Worm (Caenorhabditis elegans) whole organism, young adult: ENCODE data around the gene nlp-20.

Experiments used
- B0019.2 ChIP-seq: fragments of 200-800 bp; sonication (Bioruptor generic); conservative IDR thresholded peaks from 2 replicates; pipeline ENCODE4 v1.3.6; 2022; ENCODE audit warnings: missing genetic modification reagents, missing genetic modification characterization, missing compliant biosample characterization
- B0261.1 ChIP-seq: sonication (generic microtip); optimal IDR thresholded peaks from 2 replicates; lab custom pipeline; 2016; ENCODE audit warnings: mild to moderate bottlenecking, missing genetic modification characterization, moderate library complexity, missing compliant biosample characterization
- B0336.3 ChIP-seq: fragments of 200-800 bp; sonication (Bioruptor generic); IDR thresholded peaks from 2 replicates; pipeline ENCODE4 v1.3.6; 2022; ENCODE audit warnings: missing genetic modification characterization, missing compliant biosample characterization
- F10E7.11 ChIP-seq: sonication (generic microtip); optimal IDR thresholded peaks from 2 replicates; lab custom pipeline; 2017; ENCODE audit warnings: mild to moderate bottlenecking, missing genetic modification characterization, moderate library complexity, missing compliant biosample characterization
- F23B12.7 ChIP-seq: sonication (generic microtip); optimal IDR thresholded peaks from 2 replicates; lab custom pipeline; 2017; ENCODE audit warnings: missing genetic modification characterization, mild to moderate bottlenecking, missing compliant biosample characterization, antibody characterized with exemption, moderate library complexity; ENCODE audit not compliant: insufficient read depth
- F37B4.10 ChIP-seq: fragments of 200-800 bp; sonication (Bioruptor generic); IDR thresholded peaks from 2 replicates; pipeline ENCODE4 v1.3.6; 2022; ENCODE audit warnings: missing genetic modification characterization, missing compliant biosample characterization
- F52B5.7 ChIP-seq: sonication (generic microtip); optimal IDR thresholded peaks from 2 replicates; lab custom pipeline; 2016; ENCODE audit warnings: mild to moderate bottlenecking, missing genetic modification characterization, missing compliant biosample characterization
- F57C9.4 ChIP-seq: sonication (generic microtip); optimal IDR thresholded peaks from 2 replicates; lab custom pipeline; 2017; ENCODE audit warnings: mild to moderate bottlenecking, missing genetic modification characterization, missing compliant biosample characterization
- K11D2.4 ChIP-seq: fragments of 200-800 bp; sonication (Bioruptor generic); IDR thresholded peaks from 2 replicates; pipeline ENCODE4 v1.3.6; 2022; ENCODE audit warnings: missing genetic modification reagents, missing genetic modification characterization, missing compliant biosample characterization
- Y79H2A.3 ChIP-seq: fragments of 200-800 bp; sonication (Bioruptor generic); conservative IDR thresholded peaks from 2 replicates; pipeline ENCODE4 v1.3.6; 2022; ENCODE audit warnings: missing genetic modification reagents, missing genetic modification characterization, missing compliant biosample characterization
- Y95B8A.8 ChIP-seq: fragments of 200-800 bp; sonication (Bioruptor generic); IDR thresholded peaks from 2 replicates; pipeline ENCODE4 v1.3.6; 2022; ENCODE audit warnings: missing genetic modification reagents, missing genetic modification characterization, missing compliant biosample characterization
- ZK185.1 ChIP-seq: sonication (generic microtip); optimal IDR thresholded peaks from 2 replicates; lab custom pipeline; 2016; ENCODE audit warnings: mild to moderate bottlenecking, missing genetic modification characterization, missing compliant biosample characterization; ENCODE audit not compliant: poor library complexity, severe bottlenecking
- aptf-3 ChIP-seq: fragments of 200-800 bp; sonication (Bioruptor generic); IDR thresholded peaks from 2 replicates; pipeline ENCODE4 v1.3.6; 2022; ENCODE audit warnings: missing genetic modification characterization, missing compliant biosample characterization
- atf-7 ChIP-seq: sonication (generic microtip); optimal IDR thresholded peaks from 2 replicates; lab custom pipeline; 2017; ENCODE audit warnings: mild to moderate bottlenecking, missing genetic modification characterization, missing compliant biosample characterization
- attf-3 ChIP-seq: fragments of 200-800 bp; sonication (Bioruptor generic); conservative IDR thresholded peaks from 2 replicates; pipeline ENCODE4 v1.3.6; 2022; ENCODE audit warnings: missing genetic modification reagents, missing genetic modification characterization, missing compliant biosample characterization
- attf-5 ChIP-seq: fragments of 200-800 bp; sonication (Bioruptor generic); optimal IDR thresholded peaks from 2 replicates; lab custom pipeline; 2018; ENCODE audit warnings: mild to moderate bottlenecking, missing genetic modification characterization, missing compliant biosample characterization
- cebp-2 ChIP-seq: fragments of 200-800 bp; sonication (Bioruptor generic); IDR thresholded peaks from 2 replicates; pipeline ENCODE4 v1.3.6; 2022; ENCODE audit warnings: missing genetic modification characterization, missing compliant biosample characterization
- chd-7 ChIP-seq: sonication (generic microtip); optimal IDR thresholded peaks from 2 replicates; lab custom pipeline; 2016; ENCODE audit warnings: mild to moderate bottlenecking, missing genetic modification characterization, moderate library complexity, missing compliant biosample characterization
- dox-1 ChIP-seq: fragments of 200-800 bp; sonication (Bioruptor generic); IDR thresholded peaks from 2 replicates; pipeline ENCODE4 v1.3.6; 2022; ENCODE audit warnings: missing genetic modification reagents, missing genetic modification characterization, missing compliant biosample characterization
- egl-18 ChIP-seq: fragments of 200-800 bp; sonication (Bioruptor generic); IDR thresholded peaks from 2 replicates; pipeline ENCODE4 v1.3.6; 2022; ENCODE audit warnings: missing genetic modification reagents, missing genetic modification characterization, missing compliant biosample characterization
- egl-44 ChIP-seq: fragments of 200-800 bp; sonication (Bioruptor generic); IDR thresholded peaks from 2 replicates; pipeline ENCODE4 v1.3.6; 2022; ENCODE audit warnings: missing genetic modification reagents, missing genetic modification characterization, missing compliant biosample characterization
- fkh-3 ChIP-seq: sonication (generic microtip); optimal IDR thresholded peaks from 2 replicates; lab custom pipeline; 2016; ENCODE audit warnings: mild to moderate bottlenecking, missing genetic modification characterization, missing compliant biosample characterization
- him-1 ChIP-seq: sonication (generic microtip); optimal IDR thresholded peaks from 2 replicates; lab custom pipeline; 2016; ENCODE audit warnings: missing genotype, missing genetic modification reagents, missing genetic modification characterization, missing compliant biosample characterization
- hlh-26 ChIP-seq: fragments of 200-800 bp; sonication (Bioruptor generic); conservative IDR thresholded peaks from 2 replicates; pipeline ENCODE4 v1.3.6; 2022; ENCODE audit warnings: missing genetic modification reagents, missing genetic modification characterization, missing compliant biosample characterization
- let-526 ChIP-seq: fragments of 200-800 bp; sonication (Bioruptor generic); IDR thresholded peaks from 2 replicates; pipeline ENCODE4 v1.3.6; 2022; ENCODE audit warnings: missing genetic modification reagents, missing genetic modification characterization, missing compliant biosample characterization
- lin-54 ChIP-seq: fragments of 200-800 bp; sonication (Bioruptor generic); optimal IDR thresholded peaks from 2 replicates; lab custom pipeline; 2018; ENCODE audit warnings: mild to moderate bottlenecking, missing genetic modification characterization, missing compliant biosample characterization
- lir-1 ChIP-seq: fragments of 200-800 bp; sonication (Bioruptor generic); conservative IDR thresholded peaks from 2 replicates; pipeline ENCODE4 v1.3.6; 2022; ENCODE audit warnings: missing genetic modification reagents, missing genetic modification characterization, missing compliant biosample characterization
- mes-4 ChIP-seq: sonication (generic microtip); optimal IDR thresholded peaks from 2 replicates; lab custom pipeline; 2016; ENCODE audit warnings: missing genotype, missing genetic modification characterization, missing compliant biosample characterization
- nhr-120 ChIP-seq: fragments of 200-800 bp; sonication (Bioruptor generic); IDR thresholded peaks from 2 replicates; pipeline ENCODE4 v1.3.6; 2022; ENCODE audit warnings: missing genetic modification characterization, missing compliant biosample characterization
- nhr-80 ChIP-seq: sonication (generic microtip); optimal IDR thresholded peaks from 2 replicates; lab custom pipeline; 2016; ENCODE audit warnings: missing genetic modification characterization, missing compliant biosample characterization
- pha-4 ChIP-seq: fragments of 150-350 bp; sonication (generic microtip); optimal IDR thresholded peaks from 2 replicates; lab custom pipeline; 2014; ENCODE audit warnings: missing biosample characterization, missing genetic modification reagents, missing genetic modification characterization
- snpc-1.1 ChIP-seq: sonication (generic microtip); optimal IDR thresholded peaks from 2 replicates; lab custom pipeline; 2017; ENCODE audit warnings: missing genetic modification characterization, mild to moderate bottlenecking, missing compliant biosample characterization, antibody characterized with exemption, moderate library complexity, missing genotype, missing genetic modification reagents; ENCODE audit not compliant: insufficient read depth
- snpc-1.3 ChIP-seq: sonication (generic microtip); optimal IDR thresholded peaks from 2 replicates; lab custom pipeline; 2017; ENCODE audit warnings: missing genetic modification characterization, mild to moderate bottlenecking, missing compliant biosample characterization, antibody characterized with exemption, moderate library complexity, missing genotype, missing genetic modification reagents; ENCODE audit not compliant: insufficient read depth
- tbp1 ChIP-seq: fragments of 200-800 bp; sonication (Bioruptor generic); optimal IDR thresholded peaks from 2 replicates; lab custom pipeline; 2018; ENCODE audit warnings: mild to moderate bottlenecking, missing genetic modification characterization, missing compliant biosample characterization
- unc-62 ChIP-seq: fragments of 150-350 bp; optimal IDR thresholded peaks from 2 replicates; lab custom pipeline; 2014; ENCODE audit warnings: missing biosample characterization, missing genetic modification reagents, missing genetic modification characterization
- ztf-6 ChIP-seq: fragments of 200-800 bp; sonication (Bioruptor generic); IDR thresholded peaks from 2 replicates; pipeline ENCODE4 v1.3.6; 2022; ENCODE audit warnings: missing genetic modification reagents, missing genetic modification characterization, missing compliant biosample characterization

Gene nlp-20

DNA sequence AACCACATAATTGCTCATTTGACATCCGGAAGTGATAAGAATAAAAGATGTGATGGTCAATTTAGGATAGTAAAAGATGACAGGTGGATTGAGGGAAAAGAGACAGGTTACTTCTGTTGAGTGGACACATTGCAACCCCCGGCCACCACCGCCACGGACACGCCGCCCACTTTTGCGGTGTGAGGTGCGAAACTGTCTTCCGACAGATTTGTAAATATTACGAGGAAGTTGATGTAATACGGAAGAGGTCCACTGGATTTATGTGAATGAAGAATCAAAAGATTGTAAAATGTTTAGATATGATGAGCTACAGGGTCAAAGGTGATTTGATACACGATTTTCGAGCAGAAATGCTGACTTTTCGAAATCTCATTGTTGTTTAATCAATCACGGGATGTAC, 30.0 kb upstream of the nlp-20 start, which contains the start of gene C08G9.2:
Gene C08G9.2 (minus strand): TSS at position 101 of the 400 bp plus-strand sequence.
- TF ChIP-seq aptf-3 (no peak), snpc-1.1 (no peak), tbp1 (GFP tag; lab: Kevin White, UChicago) (no peak), Y79H2A.3 (GFP tag; lab: Robert Waterston, UW) (no peak), F52B5.7 (tag; lab: Kevin White, UChicago) (no peak), egl-18 (GFP tag; lab: Robert Waterston, UW) (no peak), F10E7.11 (tag; lab: Kevin White, UChicago) (no peak), mes-4 (tag; lab: Kevin White, UChicago) (no peak), B0019.2 (no peak), egl-44 (GFP tag; lab: Robert Waterston, UW) (no peak), attf-5 (no peak)

DNA sequence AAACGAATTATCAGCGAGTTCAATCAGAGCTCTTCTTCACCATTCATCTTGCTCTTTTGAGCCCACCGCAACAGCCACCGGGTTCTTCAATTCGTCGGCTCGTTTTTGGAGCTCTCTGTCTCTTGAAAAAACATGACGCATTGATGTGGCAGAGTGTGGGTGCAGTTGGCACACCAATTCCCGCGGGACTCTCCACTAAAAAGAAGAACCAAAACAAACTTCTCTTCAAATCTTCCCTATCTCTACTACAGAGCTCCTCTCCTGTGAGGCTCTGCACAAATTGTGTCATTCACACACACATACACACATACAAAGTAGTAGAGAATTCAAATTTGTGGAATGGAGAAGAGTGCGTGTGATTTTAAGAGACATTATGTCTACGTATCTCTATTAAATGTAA, 20.1 kb upstream of the nlp-20 start:
- TF ChIP-seq chd-7 (tag; lab: Kevin White, UChicago) (no peak), F37B4.10 (GFP tag; lab: Robert Waterston, UW) (no peak), ZK185.1 (tag; lab: Kevin White, UChicago) (no peak), F57C9.4 (tag; lab: Kevin White, UChicago) (no peak), F10E7.11 (tag; lab: Kevin White, UChicago) (no peak), cebp-2 (GFP tag; lab: Robert Waterston, UW) (no peak), hlh-26 (GFP tag; lab: Robert Waterston, UW) (no peak), K11D2.4 (GFP tag; lab: Robert Waterston, UW) (no peak), attf-5 (no peak), lin-54 (no peak), nhr-120 (GFP tag; lab: Robert Waterston, UW) (no peak), pha-4 (tag; lab: Kevin White, UChicago) (no peak), him-1 (tag; lab: Kevin White, UChicago) (no peak), B0336.3 (GFP tag; lab: Robert Waterston, UW) (no peak), fkh-3 (tag; lab: Kevin White, UChicago) (no peak)
- TF ChIP-seq, all 124 proteins: peak for 0

DNA sequence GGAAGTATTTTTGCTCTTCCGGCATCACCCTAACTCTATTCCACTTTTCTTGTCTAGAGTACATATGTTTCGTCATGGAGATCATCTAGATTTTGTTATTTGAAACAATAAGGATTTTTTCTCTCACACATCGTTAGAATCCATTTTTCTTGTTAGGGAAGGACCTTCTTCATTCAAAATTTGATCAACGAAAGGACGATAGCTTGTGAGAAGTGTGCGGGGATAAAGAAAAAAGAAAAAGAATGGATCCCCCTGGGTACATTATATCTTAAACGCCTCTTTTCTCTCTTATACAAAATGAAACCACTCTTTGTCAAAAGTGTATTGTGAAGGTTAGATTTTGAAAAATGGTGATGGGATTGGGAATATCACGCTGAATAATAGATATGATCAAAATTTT, 18.7 kb upstream of the nlp-20 start:
- no peak for TF ChIP-seq nhr-80 (tag; lab: Kevin White, UChicago)
- TF ChIP-seq unc-62, result no peak
- TF ChIP-seq atf-7 (tag; lab: Kevin White, UChicago), result no peak
- no peak for TF ChIP-seq ztf-6 (GFP tag; lab: Robert Waterston, UW)
- no peak for TF ChIP-seq dox-1 (GFP tag; lab: Robert Waterston, UW)
- TF ChIP-seq egl-44 (GFP tag; lab: Robert Waterston, UW), result no peak
- TF ChIP-seq Y95B8A.8 (GFP tag; lab: Robert Waterston, UW), result no peak
- TF ChIP-seq attf-3, result no peak
- no peak for TF ChIP-seq let-526 (GFP tag; lab: Robert Waterston, UW)
- TF ChIP-seq snpc-1.3 (tag; lab: Kevin White, UChicago), result no peak
- TF ChIP-seq lir-1 (GFP tag; lab: Robert Waterston, UW), result no peak
- TF ChIP-seq B0261.1 (tag; lab: Kevin White, UChicago), result no peak
- no peak for TF ChIP-seq F23B12.7 (tag; lab: Kevin White, UChicago)
